Fruit fly (Drosophila melanogaster): ENCODE measurements around the gene ems.

ems gene

dm6 chr3R:13914760-13915417 lies 13.2 kb downstream of the ems start (continued):
- TF ChIP-seq odd (GFP tag; optimal IDR thresholded peaks at IDR 0.05) (peak; percentile 60), fd64A (GFP tag; optimal IDR thresholded peaks at IDR 0.05) (peak; percentile 44), Fer3 (tag; optimal IDR thresholded peaks at IDR 0.05) (peak; percentile 72), NC2β (GFP tag; optimal IDR thresholded peaks at IDR 0.05) (peak; percentile 76), Lhr (GFP tag; optimal IDR thresholded peaks at IDR 0.05) (peak; percentile 32), Mrtf (GFP tag; IDR thresholded peaks at IDR 0.05) (peak; percentile 75; the same call in 2 of the 3 replicates), B-H2 (GFP tag; optimal IDR thresholded peaks at IDR 0.05) (no peak), Hr51 (GFP tag; optimal IDR thresholded peaks at IDR 0.05) (peak; percentile 42 to 82), CG6813 (GFP tag; optimal IDR thresholded peaks at IDR 0.05) (peak; percentile 36), CG17912 (GFP tag; optimal IDR thresholded peaks at IDR 0.05) (no peak), Tbp (GFP tag; optimal IDR thresholded peaks at IDR 0.05) (no peak), otp (GFP tag; IDR thresholded peaks at IDR 0.05) (peak; percentile 77), mld (GFP tag; IDR thresholded peaks at IDR 0.05; ENCODE audit: partially characterized antibody) (no peak), fd3F (GFP tag; optimal IDR thresholded peaks at IDR 0.05) (peak; percentile 20), HLH54F (GFP tag; optimal IDR thresholded peaks at IDR 0.05) (peak; percentile 41), Dip3 (GFP tag; optimal IDR thresholded peaks at IDR 0.05) (peak; percentile 37), insv (GFP tag; optimal IDR thresholded peaks at IDR 0.05) (no peak), Dll (GFP tag; IDR thresholded peaks at IDR 0.05; ENCODE audit: partially characterized antibody) (no peak), CG6175 (GFP tag; IDR thresholded peaks at IDR 0.05) (no peak; the same call in 2 of the 3 replicates), CG4282 (GFP tag; optimal IDR thresholded peaks at IDR 0.05) (no peak), CG11247 (GFP tag; IDR thresholded peaks at IDR 0.05) (peak; percentile 75), CG7963 (GFP tag; IDR thresholded peaks at IDR 0.05; ENCODE audit: partially characterized antibody) (no peak), jigr1 (GFP tag; IDR thresholded peaks at IDR 0.05) (no peak; the same call in 2 of the 3 replicates), Hr39 (optimal IDR thresholded peaks at IDR 0.05) (no peak), CG13424 (tag; optimal IDR thresholded peaks at IDR 0.05) (peak; percentile 79), nmo (GFP tag; optimal IDR thresholded peaks at IDR 0.05) (peak; percentile 78), hth (optimal IDR thresholded peaks at IDR 0.05) (no peak), CG7987 (GFP tag; optimal IDR thresholded peaks at IDR 0.05) (no peak), gsb (GFP tag; IDR thresholded peaks at IDR 0.05) (peak; percentile 76), CG17568 (GFP tag; optimal IDR thresholded peaks at IDR 0.05) (peak; percentile 26), pita (GFP tag; optimal IDR thresholded peaks at IDR 0.05) (no peak), hbn (GFP tag; IDR thresholded peaks at IDR 0.05; ENCODE audit: partially characterized antibody) (no peak), twi (tag; optimal IDR thresholded peaks at IDR 0.05) (peak; percentile 52), sna (GFP tag; IDR thresholded peaks at IDR 0.05; ENCODE audit: partially characterized antibody) (no peak), CkIIα-i1 (GFP tag; IDR thresholded peaks at IDR 0.05) (no peak), Blimp-1 (GFP tag; optimal IDR thresholded peaks at IDR 0.05) (peak; percentile 74), sima (GFP tag; optimal IDR thresholded peaks at IDR 0.05) (peak; percentile 54), CG12219 (GFP tag; optimal IDR thresholded peaks at IDR 0.05) (peak; percentile 74), ems (GFP tag; optimal IDR thresholded peaks at IDR 0.05) (peak; percentile 84), nom (GFP tag; optimal IDR thresholded peaks at IDR 0.05) (no peak), CG13123 (GFP tag; optimal IDR thresholded peaks at IDR 0.05) (peak; percentile 0), sqz (GFP tag; optimal IDR thresholded peaks at IDR 0.05) (peak; percentile 56), kay (GFP tag; optimal IDR thresholded peaks at IDR 0.05) (peak; percentile 51), dan (GFP tag; IDR thresholded peaks at IDR 0.05) (peak; percentile 51; the same call in 1 of the 2 replicates), tx (GFP tag; optimal IDR thresholded peaks at IDR 0.05) (peak; percentile 68), ken (GFP tag; IDR thresholded peaks at IDR 0.05) (peak; percentile 82), Dfd (GFP tag; optimal IDR thresholded peaks at IDR 0.05) (no peak), maf-S (GFP tag; optimal IDR thresholded peaks at IDR 0.05) (peak; percentile 74), Taf1 (GFP tag; IDR thresholded peaks at IDR 0.05) (peak; percentile 55), oc (tag; optimal IDR thresholded peaks at IDR 0.05) (peak; percentile 96)

All from whole organism, embryonic.